Worm (Caenorhabditis elegans) whole organism, late embryonic: ENCODE results near the gene T28D9.16.

ENCODE experiments used
- C08G9.2 ChIP-seq: sonication (generic microtip); optimal IDR thresholded peaks from 2 replicates; lab custom pipeline; 2016; ENCODE audit warnings: mild to moderate bottlenecking, missing genetic modification characterization, moderate library complexity, missing compliant biosample characterization
- C38D4.7 ChIP-seq: fragments of 200-800 bp; sonication (Bioruptor generic); optimal IDR thresholded peaks from 2 replicates; lab custom pipeline; 2018; ENCODE audit warnings: mild to moderate bottlenecking, missing genetic modification characterization, moderate library complexity, missing compliant biosample characterization
- F13H6.1 ChIP-seq: sonication (generic microtip); optimal IDR thresholded peaks from 2 replicates; lab custom pipeline; 2016; ENCODE audit warnings: missing genetic modification characterization, missing compliant biosample characterization
- K02D7.2 ChIP-seq: sonication (generic microtip); optimal IDR thresholded peaks from 2 replicates; lab custom pipeline; 2017; ENCODE audit warnings: mild to moderate bottlenecking, missing genetic modification characterization, missing compliant biosample characterization
- Y22D7AL.16 ChIP-seq: sonication (generic microtip); optimal IDR thresholded peaks from 2 replicates; lab custom pipeline; 2016; ENCODE audit warnings: missing genetic modification characterization, missing compliant biosample characterization
- ahr-1 ChIP-seq: sonication (generic microtip); optimal IDR thresholded peaks from 2 replicates; lab custom pipeline; 2016; ENCODE audit warnings: missing genetic modification characterization, missing compliant biosample characterization
- ama-1 ChIP-seq: fragments of 150-350 bp; optimal IDR thresholded peaks from 2 replicates; lab custom pipeline; 2014
- ceh-2 ChIP-seq: sonication (generic microtip); optimal IDR thresholded peaks from 2 replicates; lab custom pipeline; 2016; ENCODE audit warnings: missing genotype, missing genetic modification characterization, missing compliant biosample characterization
- ceh-22 ChIP-seq: sonication (generic microtip); optimal IDR thresholded peaks from 2 replicates; lab custom pipeline; 2017; ENCODE audit warnings: missing biosample characterization, missing genetic modification characterization
- ceh-24 ChIP-seq: sonication (generic microtip); optimal IDR thresholded peaks from 2 replicates; lab custom pipeline; 2016; ENCODE audit warnings: mild to moderate bottlenecking, missing genetic modification characterization, missing compliant biosample characterization
- ceh-30 ChIP-seq: fragments of 150-350 bp; optimal IDR thresholded peaks from 2 replicates; lab custom pipeline; 2014; ENCODE audit warnings: missing biosample characterization, missing genetic modification characterization
- ceh-31 ChIP-seq: sonication (generic microtip); optimal IDR thresholded peaks from 2 replicates; lab custom pipeline; 2016; ENCODE audit warnings: missing genetic modification characterization, missing compliant biosample characterization
- ceh-45 ChIP-seq: fragments of 200-800 bp; sonication (Bioruptor generic); IDR thresholded peaks from 2 replicates; pipeline ENCODE4 v1.3.6; 2022; ENCODE audit warnings: missing genetic modification reagents, missing genetic modification characterization, missing compliant biosample characterization
- ceh-48 ChIP-seq: sonication (generic microtip); optimal IDR thresholded peaks from 2 replicates; lab custom pipeline; 2016; ENCODE audit warnings: missing genetic modification characterization, inconsistent platforms, missing compliant biosample characterization
- ceh-6 ChIP-seq: fragments of 200-800 bp; sonication (Bioruptor generic); optimal IDR thresholded peaks from 2 replicates; lab custom pipeline; 2018; ENCODE audit warnings: mild to moderate bottlenecking, missing genetic modification characterization, missing compliant biosample characterization
- che-1 ChIP-seq: sonication (generic microtip); optimal IDR thresholded peaks from 2 replicates; lab custom pipeline; 2016; ENCODE audit warnings: mild to moderate bottlenecking, missing genetic modification characterization, missing compliant biosample characterization
- dmd-4 ChIP-seq: sonication (generic microtip); optimal IDR thresholded peaks from 2 replicates; lab custom pipeline; 2016; ENCODE audit warnings: borderline replicate concordance, missing genetic modification characterization, missing compliant biosample characterization
- dve-1 ChIP-seq: sonication (generic microtip); optimal IDR thresholded peaks from 2 replicates; lab custom pipeline; 2017; ENCODE audit warnings: antibody characterized with exemption, mild to moderate bottlenecking, missing genetic modification characterization, missing compliant biosample characterization
- eyg-1 ChIP-seq: sonication (generic microtip); optimal IDR thresholded peaks from 2 replicates; lab custom pipeline; 2016; ENCODE audit warnings: missing genotype, missing genetic modification characterization, missing compliant biosample characterization
- fkh-10 ChIP-seq: fragments of 150-350 bp; optimal IDR thresholded peaks from 2 replicates; lab custom pipeline; 2014; ENCODE audit warnings: missing biosample characterization, missing genetic modification reagents, missing genetic modification characterization
- fkh-6 ChIP-seq: sonication (generic microtip); optimal IDR thresholded peaks from 2 replicates; lab custom pipeline; 2016; ENCODE audit warnings: missing genetic modification characterization, missing compliant biosample characterization
- gmeb-2 ChIP-seq: sonication (generic microtip); optimal IDR thresholded peaks from 2 replicates; lab custom pipeline; 2016; ENCODE audit warnings: missing genetic modification characterization, inconsistent platforms, missing compliant biosample characterization
- hlh-13 ChIP-seq: fragments of 200-800 bp; sonication (Bioruptor generic); optimal IDR thresholded peaks from 2 replicates; lab custom pipeline; 2018; ENCODE audit warnings: mild to moderate bottlenecking, missing genetic modification characterization, missing compliant biosample characterization
- hlh-8 ChIP-seq: sonication (generic microtip); optimal IDR thresholded peaks from 2 replicates; lab custom pipeline; 2016; ENCODE audit warnings: missing genotype, missing genetic modification characterization, missing compliant biosample characterization
- mec-3 ChIP-seq: sonication (generic microtip); optimal IDR thresholded peaks from 2 replicates; lab custom pipeline; 2016; ENCODE audit warnings: borderline replicate concordance, missing genetic modification characterization, missing compliant biosample characterization
- nfya-1 ChIP-seq: sonication (generic microtip); optimal IDR thresholded peaks from 2 replicates; lab custom pipeline; 2017; ENCODE audit warnings: missing genetic modification characterization, mild to moderate bottlenecking, missing compliant biosample characterization, antibody characterized with exemption, moderate library complexity
- nhr-232 ChIP-seq: sonication (generic microtip); optimal IDR thresholded peaks from 2 replicates; lab custom pipeline; 2016; ENCODE audit warnings: missing genetic modification characterization, missing compliant biosample characterization
- npax-4 ChIP-seq: sonication (generic microtip); optimal IDR thresholded peaks from 2 replicates; lab custom pipeline; 2016; ENCODE audit warnings: missing genetic modification characterization, missing compliant biosample characterization
- odd-2 ChIP-seq: sonication (generic microtip); optimal IDR thresholded peaks from 2 replicates; lab custom pipeline; 2017; ENCODE audit warnings: antibody characterized with exemption, mild to moderate bottlenecking, missing genetic modification characterization, missing compliant biosample characterization
- pax-1 ChIP-seq: fragments of 150-350 bp; optimal IDR thresholded peaks from 2 replicates; lab custom pipeline; 2014; ENCODE audit warnings: missing biosample characterization, missing genetic modification characterization
- pha-2 ChIP-seq: sonication (generic microtip); optimal IDR thresholded peaks from 2 replicates; lab custom pipeline; 2017; ENCODE audit warnings: mild to moderate bottlenecking, missing genetic modification characterization, missing compliant biosample characterization
- pqm-1 ChIP-seq: sonication (generic microtip); optimal IDR thresholded peaks from 2 replicates; lab custom pipeline; 2016; ENCODE audit warnings: missing genetic modification characterization, missing compliant biosample characterization
- ref-2 ChIP-seq: sonication (generic microtip); optimal IDR thresholded peaks from 2 replicates; lab custom pipeline; 2016; ENCODE audit warnings: missing genetic modification characterization, missing compliant biosample characterization
- sdc-2 ChIP-seq: sonication (generic microtip); optimal IDR thresholded peaks from 2 replicates; lab custom pipeline; 2016; ENCODE audit warnings: missing genotype, missing genetic modification characterization, missing compliant biosample characterization
- sox-2 ChIP-seq: fragments of 200-800 bp; sonication (Bioruptor generic); IDR thresholded peaks from 2 replicates; pipeline ENCODE4 v1.3.6; 2022; ENCODE audit warnings: missing genetic modification reagents, missing genetic modification characterization, missing compliant biosample characterization
- sox-4 ChIP-seq: sonication (generic microtip); optimal IDR thresholded peaks from 2 replicates; lab custom pipeline; 2017; ENCODE audit warnings: mild to moderate bottlenecking, missing genetic modification characterization, inconsistent platforms, missing compliant biosample characterization
- syd-9 ChIP-seq: sonication (generic microtip); optimal IDR thresholded peaks from 2 replicates; lab custom pipeline; 2016; ENCODE audit warnings: mild to moderate bottlenecking, missing genetic modification characterization, moderate library complexity, missing compliant biosample characterization
- tbx-2 ChIP-seq: sonication (generic microtip); optimal IDR thresholded peaks from 2 replicates; lab custom pipeline; 2016; ENCODE audit warnings: missing genetic modification characterization, missing compliant biosample characterization
- tbx-7 ChIP-seq: sonication (generic microtip); optimal IDR thresholded peaks from 2 replicates; lab custom pipeline; 2016; ENCODE audit warnings: missing genotype, missing genetic modification characterization, missing compliant biosample characterization
- ttx-3 ChIP-seq: sonication (generic microtip); optimal IDR thresholded peaks from 2 replicates; lab custom pipeline; 2016; ENCODE audit warnings: missing genetic modification reagents, missing genetic modification characterization, missing compliant biosample characterization
- unc-3 ChIP-seq, 2 experiments: fragments of 200-800 bp in 1 of 2; sonication (Bioruptor generic) in 1 of 2; sonication (generic microtip) in 1 of 2; conservative IDR thresholded peaks in 1 of 2; optimal IDR thresholded peaks in 1 of 2; 2 replicates each; pipeline versions ENCODE4 v1.3.6 to Lab custom; 2016 to 2022; ENCODE audit warnings: missing compliant biosample characterization in 2 of 2, missing genetic modification characterization in 2 of 2, missing genetic modification reagents in 1 of 2
- unc-42 ChIP-seq: sonication (generic microtip); optimal IDR thresholded peaks from 2 replicates; lab custom pipeline; 2016; ENCODE audit warnings: missing genotype, missing genetic modification characterization, missing compliant biosample characterization
- zip-5 ChIP-seq: sonication (generic microtip); optimal IDR thresholded peaks from 2 replicates; lab custom pipeline; 2016; ENCODE audit warnings: missing genetic modification characterization, missing compliant biosample characterization

T28D9.16 gene

DNA sequence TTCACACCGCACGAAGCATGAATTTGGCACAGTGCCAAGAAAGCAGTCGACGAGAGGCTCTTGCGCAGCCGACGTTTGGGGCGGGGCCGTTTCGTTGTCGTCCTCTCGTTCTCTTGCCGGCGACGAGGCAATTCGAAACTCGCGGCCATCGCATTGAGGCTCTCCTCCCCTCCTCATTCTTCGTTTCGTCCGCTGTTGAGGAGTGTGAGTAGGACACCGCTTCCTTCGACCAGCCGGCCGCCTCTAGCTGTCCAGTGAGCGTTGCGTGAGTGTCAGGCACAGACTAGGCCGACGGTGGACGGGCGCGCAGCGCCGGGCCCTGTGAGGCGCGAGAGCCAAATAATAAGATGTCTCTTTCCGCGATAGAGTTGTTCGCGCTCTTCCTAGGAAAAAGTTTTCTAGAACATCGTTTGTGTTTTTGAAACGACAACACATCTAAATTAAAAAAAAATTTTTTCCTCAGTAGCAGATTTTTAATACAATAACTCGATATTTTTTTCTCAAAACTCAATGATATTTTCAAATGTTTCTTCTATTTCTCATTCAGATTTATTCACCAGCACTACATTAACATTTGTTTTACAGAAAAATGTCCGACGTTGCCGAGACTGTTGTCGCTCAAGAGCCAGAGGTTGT, 16.4 kb downstream of the T28D9.16 start, which contains the start of the genes T28D9.11 and T28D9.1 (continued):
- TF ChIP-seq sox-2 (0 out of 2 replicates have a peak, but pooled peaks have one; percentile 10), K02D7.2 (tag; lab: Kevin White, UChicago) (no peak), dmd-4 (tag; lab: Kevin White, UChicago) (peak; percentile 50), ceh-48 (tag; lab: Kevin White, UChicago) (no peak), odd-2 (no peak), hlh-13 (no peak), ahr-1 (no peak), fkh-10 (GFP tag; lab: Kevin White, UChicago) (peak; percentile 10), syd-9 (tag; lab: Kevin White, UChicago) (peak; percentile 61), ceh-22 (tag; lab: Kevin White, UChicago) (peak; percentile 19), nhr-232 (tag; lab: Kevin White, UChicago) (no peak), dve-1 (tag; lab: Kevin White, UChicago) (peak; percentile 5), gmeb-2 (no peak), unc-3 (GFP tag; conservative IDR thresholded peaks at IDR 0.05; lab: Robert Waterston, UW) (no peak; the same call in 1 of the 2 replicates), unc-3 (tag; optimal IDR thresholded peaks at IDR 0.05; lab: Kevin White, UChicago) (no peak), tbx-7 (no peak), ref-2 (tag; lab: Kevin White, UChicago) (peak; percentile 41), C08G9.2 (tag; lab: Kevin White, UChicago) (peak; percentile 49), F13H6.1 (tag; lab: Kevin White, UChicago) (no peak), sdc-2 (tag; lab: Kevin White, UChicago) (peak; percentile 37), ceh-2 (tag; lab: Kevin White, UChicago) (peak; percentile 28), ceh-24 (tag; lab: Kevin White, UChicago) (no peak), che-1 (tag; lab: Kevin White, UChicago) (no peak), pha-2 (tag; lab: Kevin White, UChicago) (no peak), ceh-31 (peak; percentile 80), npax-4 (tag; lab: Kevin White, UChicago) (no peak), zip-5 (tag; lab: Kevin White, UChicago) (peak; percentile 19), eyg-1 (tag; lab: Kevin White, UChicago) (peak; percentile 7), C38D4.7 (peak; percentile 44), sox-4 (tag; lab: Kevin White, UChicago) (peak; percentile 13), ama-1 (lab: Kevin White, UChicago) (no peak), ceh-6 (GFP tag; lab: Kevin White, UChicago) (peak; percentile 31), nfya-1 (tag; lab: Kevin White, UChicago) (peak; percentile 64), tbx-2 (tag; lab: Kevin White, UChicago) (peak; percentile 67), mec-3 (tag; lab: Kevin White, UChicago) (no peak), ceh-45 (GFP tag; lab: Robert Waterston, UW) (no peak), fkh-6 (tag; lab: Kevin White, UChicago) (peak; percentile 12), ttx-3 (tag; lab: Kevin White, UChicago) (no peak), pqm-1 (tag; lab: Kevin White, UChicago) (no peak), Y22D7AL.16 (tag; lab: Kevin White, UChicago) (no peak), pax-1 (no peak), hlh-8 (no peak)

DNA sequence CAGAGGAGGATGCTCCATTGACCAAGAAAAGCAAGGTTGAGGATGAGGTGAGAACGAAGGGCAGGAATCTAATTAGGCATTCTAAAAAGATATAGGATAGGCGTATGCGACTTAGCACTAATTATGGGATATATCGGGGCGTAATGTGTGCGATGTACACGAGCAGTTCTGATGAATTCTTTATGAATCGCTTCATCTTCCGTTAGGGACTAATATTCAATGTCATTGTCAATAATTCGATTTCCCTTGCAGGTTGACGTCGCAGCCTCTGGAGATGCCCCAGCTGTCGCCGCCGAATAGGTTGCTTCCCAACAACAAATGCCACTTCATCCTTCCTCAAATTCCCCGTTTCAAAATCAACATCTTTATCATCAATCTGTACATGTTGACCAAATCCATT, 17.7 kb downstream of the T28D9.16 start:
- TF ChIP-seq unc-42 = peak; percentile 84
- TF ChIP-seq ceh-30 (tag; lab: Kevin White, UChicago) = no peak
